Worm (Caenorhabditis elegans) whole organism, early embryonic: Measurements from ENCODE around the gene clec-20.

Experiments used
- B0310.2 ChIP-seq: sonication (generic microtip); optimal IDR thresholded peaks from 2 replicates; lab custom pipeline; 2016; ENCODE audit warnings: mild to moderate bottlenecking, missing genetic modification characterization, missing compliant biosample characterization
- ama-1 ChIP-seq: fragments of 150-350 bp; optimal IDR thresholded peaks from 2 replicates; lab custom pipeline; 2014
- ets-7 ChIP-seq: sonication (generic microtip); optimal IDR thresholded peaks from 2 replicates; lab custom pipeline; 2016; ENCODE audit warnings: missing genotype, missing genetic modification characterization, missing compliant biosample characterization
- hnd-1 ChIP-seq: sonication (generic microtip); optimal IDR thresholded peaks from 2 replicates; lab custom pipeline; 2016; ENCODE audit warnings: missing genetic modification characterization, missing compliant biosample characterization

DNA sequence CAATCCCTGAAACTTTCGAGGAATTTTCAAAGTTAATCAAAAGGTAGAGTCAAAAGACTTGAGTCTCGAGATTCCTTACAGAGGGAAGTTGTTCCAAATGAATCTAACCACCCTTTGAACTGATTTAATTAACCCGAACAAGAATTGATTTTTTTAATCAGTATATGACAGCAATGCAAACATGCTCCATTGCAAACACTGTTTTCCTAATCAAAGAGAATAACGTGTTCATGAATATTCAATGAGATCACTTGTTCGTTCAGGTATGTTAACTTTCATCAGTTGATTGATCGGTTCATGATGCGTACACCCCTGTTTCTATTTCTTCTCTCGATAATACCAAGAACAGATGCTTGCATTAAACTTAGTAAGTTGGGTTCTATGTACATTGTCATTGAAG, 30.6 kb upstream of the clec-20 start, which contains the start of gene C08E3.14:
- no peak for TF ChIP-seq hnd-1
- TF ChIP-seq B0310.2 (tag; lab: Kevin White, UChicago): no peak
- TF ChIP-seq ets-7: no peak
- TF ChIP-seq ama-1 (lab: Kevin White, UChicago): no peak
